Worm (Caenorhabditis elegans) whole organism, L4 larva: ENCODE data around the gene F44G4.7.

Source experiments
- Y75B8A.6 ChIP-seq: fragments of 200-800 bp; sonication (Bioruptor generic); IDR thresholded peaks from 2 replicates; pipeline ENCODE4 v1.3.6; 2022; ENCODE audit warnings: missing genetic modification reagents, missing genetic modification characterization, missing compliant biosample characterization
- ceh-28 ChIP-seq: fragments of 150-350 bp; optimal IDR thresholded peaks from 2 replicates; lab custom pipeline; 2014; ENCODE audit warnings: missing biosample characterization, missing genetic modification reagents, missing genetic modification characterization
- dpl-1 ChIP-seq: fragments of 150-350 bp; optimal IDR thresholded peaks from 2 replicates; lab custom pipeline; 2014; ENCODE audit warnings: missing biosample characterization, missing genetic modification reagents, missing genetic modification characterization
- egl-27 ChIP-seq: sonication (generic microtip); optimal IDR thresholded peaks from 3 replicates; lab custom pipeline; 2017; ENCODE audit warnings: missing biosample characterization, missing genetic modification reagents, missing genetic modification characterization
- fkh-10 ChIP-seq: fragments of 150-350 bp; optimal IDR thresholded peaks from 2 replicates; lab custom pipeline; 2014; ENCODE audit warnings: missing biosample characterization, missing genetic modification reagents, missing genetic modification characterization
- fos-1 ChIP-seq: fragments of 150-350 bp; optimal IDR thresholded peaks from 2 replicates; lab custom pipeline; 2014; ENCODE audit warnings: missing biosample characterization, missing genetic modification characterization
- lin-39 ChIP-seq: fragments of 150-350 bp; optimal IDR thresholded peaks from 2 replicates; lab custom pipeline; 2014; ENCODE audit warnings: missing biosample characterization, missing genetic modification reagents, missing genetic modification characterization
- mep-1 ChIP-seq: fragments of 150-350 bp; sonication (generic microtip); optimal IDR thresholded peaks from 3 replicates; lab custom pipeline; 2014; ENCODE audit warnings: missing biosample characterization, missing genetic modification characterization
- nhr-102 ChIP-seq: sonication (generic microtip); optimal IDR thresholded peaks from 2 replicates; lab custom pipeline; 2016; ENCODE audit warnings: mild to moderate bottlenecking, missing genetic modification characterization, moderate library complexity, missing compliant biosample characterization
- nhr-25 ChIP-seq: sonication (generic microtip); optimal IDR thresholded peaks from 2 replicates; lab custom pipeline; 2017; ENCODE audit warnings: missing genetic modification characterization, mild to moderate bottlenecking, missing compliant biosample characterization, antibody characterized with exemption, moderate library complexity, borderline replicate concordance; ENCODE audit not compliant: insufficient read depth
- nhr-28 ChIP-seq: fragments of 150-350 bp; optimal IDR thresholded peaks from 2 replicates; lab custom pipeline; 2014; ENCODE audit warnings: missing biosample characterization, missing genetic modification characterization
- nhr-42 ChIP-seq: fragments of 200-800 bp; sonication (Bioruptor generic); IDR thresholded peaks from 2 replicates; pipeline ENCODE4 v1.3.6; 2022; ENCODE audit warnings: missing genetic modification characterization, missing compliant biosample characterization
- nhr-6 ChIP-seq: fragments of 150-350 bp; optimal IDR thresholded peaks from 2 replicates; lab custom pipeline; 2014; ENCODE audit warnings: missing biosample characterization, missing genetic modification characterization
- skn-1 ChIP-seq: fragments of 150-350 bp; optimal IDR thresholded peaks from 2 replicates; lab custom pipeline; 2014; ENCODE audit warnings: missing biosample characterization, missing genetic modification characterization

DNA sequence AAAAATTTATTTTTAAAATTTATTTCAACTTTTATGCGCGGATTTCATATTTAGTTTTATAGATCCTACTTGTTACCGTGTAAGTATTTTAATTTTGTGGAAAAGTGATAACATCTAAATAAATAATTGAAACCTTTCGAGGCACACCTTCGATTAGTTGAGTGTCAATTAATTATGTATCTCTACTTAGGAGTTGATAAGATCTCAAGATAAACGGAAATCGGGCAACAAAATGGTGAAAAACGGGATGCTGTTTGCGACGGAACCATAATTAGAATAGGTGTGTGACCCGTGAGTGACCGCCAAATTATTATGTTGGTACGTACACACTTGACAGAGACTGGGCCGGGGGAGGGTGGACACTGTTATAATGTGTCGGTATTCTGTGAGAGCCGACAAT, 21.4 kb upstream of the F44G4.7 start:
- TF ChIP-seq skn-1 (tag; lab: Kevin White, UChicago) (no peak), nhr-28 (tag; lab: Kevin White, UChicago) (no peak), Y75B8A.6 (GFP tag; lab: Robert Waterston, UW) (no peak), fkh-10 (GFP tag; lab: Kevin White, UChicago) (no peak), nhr-6 (no peak), lin-39 (tag; lab: Kevin White, UChicago) (no peak), fos-1 (tag; lab: Kevin White, UChicago) (no peak), nhr-42 (GFP tag; lab: Robert Waterston, UW) (no peak), nhr-102 (tag; lab: Kevin White, UChicago) (no peak), dpl-1 (no peak), egl-27 (no peak), mep-1 (no peak), nhr-25 (no peak), ceh-28 (tag; lab: Kevin White, UChicago) (no peak)
